Fruit fly (Drosophila melanogaster) whole organism, embryonic: ENCODE results near the gene peng.

Experiments
- Atf-2 ChIP-seq: fragments of 200-800 bp; sonication (Bioruptor generic); optimal IDR thresholded peaks from 2 replicates; lab custom pipeline; 2016; ENCODE audit warnings: missing biosample characterization, missing genetic modification characterization
- Atf3 ChIP-seq: fragments of 200-800 bp; sonication (Bioruptor generic); optimal IDR thresholded peaks from 3 replicates; lab custom pipeline; 2016; ENCODE audit warnings: missing biosample characterization, missing genetic modification characterization
- CG10267 ChIP-seq: fragments of 200-800 bp; sonication (Bioruptor generic); optimal IDR thresholded peaks from 2 replicates; lab custom pipeline; 2018; ENCODE audit warnings: missing biosample characterization, mild to moderate bottlenecking, missing genetic modification characterization, moderate library complexity
- CG11560 ChIP-seq: fragments of 200-800 bp; sonication (Bioruptor generic); IDR thresholded peaks from 3 replicates; pipeline ENCODE4 v1.3.6; 2022; ENCODE audit warnings: missing biosample characterization, missing genetic modification characterization
- CG13287 ChIP-seq: fragments of 200-800 bp; sonication (Bioruptor generic); IDR thresholded peaks from 2 replicates; pipeline ENCODE4 v1.3.6; 2022; ENCODE audit warnings: missing biosample characterization, missing genetic modification characterization; ENCODE audit not compliant: partially characterized antibody
- CG14667 ChIP-seq: fragments of 200-800 bp; sonication (Bioruptor generic); IDR thresholded peaks from 2 replicates; pipeline ENCODE4 v1.3.6; 2022; ENCODE audit warnings: missing biosample characterization, missing genetic modification characterization
- CG14965 ChIP-seq: fragments of 200-800 bp; sonication (Bioruptor generic); optimal IDR thresholded peaks from 2 replicates; lab custom pipeline; 2016; ENCODE audit warnings: missing biosample characterization, missing genetic modification characterization, borderline replicate concordance
- CG16813 ChIP-seq: fragments of 200-800 bp; sonication (Bioruptor generic); IDR thresholded peaks from 3 replicates; pipeline ENCODE4 v1.3.6; 2022; ENCODE audit warnings: missing biosample characterization, missing genetic modification characterization; ENCODE audit not compliant: partially characterized antibody
- CG17802 ChIP-seq: fragments of 200-800 bp; sonication (Bioruptor generic); optimal IDR thresholded peaks from 2 replicates; lab custom pipeline; 2018; ENCODE audit warnings: missing biosample characterization, mild to moderate bottlenecking, missing genetic modification characterization, moderate library complexity
- CG1832 ChIP-seq: fragments of 200-800 bp; sonication (Bioruptor generic); optimal IDR thresholded peaks from 2 replicates; lab custom pipeline; 2017; ENCODE audit warnings: missing biosample characterization, mild to moderate bottlenecking, missing genetic modification characterization, inconsistent platforms
- CG30020 ChIP-seq: fragments of 200-800 bp; optimal IDR thresholded peaks from 2 replicates; lab custom pipeline; 2019; ENCODE audit warnings: missing biosample characterization, mild to moderate bottlenecking, missing genetic modification characterization, moderate library complexity
- CG32767 ChIP-seq: fragments of 200-800 bp; sonication (Bioruptor generic); IDR thresholded peaks from 2 replicates; pipeline ENCODE4 v1.3.6; 2022; ENCODE audit warnings: missing biosample characterization, missing genetic modification characterization
- CG4282 ChIP-seq: fragments of 200-800 bp; sonication (Bioruptor generic); optimal IDR thresholded peaks from 2 replicates; lab custom pipeline; 2016; ENCODE audit warnings: missing biosample characterization, missing genetic modification characterization
- CG4820 ChIP-seq: fragments of 200-800 bp; sonication (Bioruptor generic); optimal IDR thresholded peaks from 3 replicates; lab custom pipeline; 2016; ENCODE audit warnings: missing biosample characterization, missing genetic modification characterization
- CG6272 ChIP-seq: fragments of 200-800 bp; sonication (Bioruptor generic); IDR thresholded peaks from 2 replicates; pipeline ENCODE4 v1.3.6; 2022; ENCODE audit warnings: missing biosample characterization, missing genetic modification characterization
- CG6689 ChIP-seq: fragments of 200-800 bp; sonication (Bioruptor generic); IDR thresholded peaks from 2 replicates; pipeline ENCODE4 v1.3.6; 2022; ENCODE audit warnings: missing biosample characterization, missing genetic modification characterization
- CG6765 ChIP-seq: fragments of 200-800 bp; sonication (Bioruptor generic); optimal IDR thresholded peaks from 3 replicates; lab custom pipeline; 2017; ENCODE audit warnings: missing biosample characterization, mild to moderate bottlenecking, missing genetic modification characterization
- CG8089 ChIP-seq: fragments of 200-800 bp; sonication (Bioruptor generic); optimal IDR thresholded peaks from 3 replicates; lab custom pipeline; 2016; ENCODE audit warnings: missing biosample characterization, missing genetic modification characterization
- D ChIP-seq, 2 experiments: fragments of 200-800 bp in 1 of 2; fragments of >200 bp in 1 of 2; sonication (Bioruptor generic) in 1 of 2; optimal IDR thresholded peaks; 2 replicates in 1 of 2; 3 replicates in 1 of 2; lab custom pipeline; 2017; ENCODE audit warnings: mild to moderate bottlenecking in 1 of 2, missing biosample characterization in 1 of 2, missing genetic modification characterization in 1 of 2, missing genetic modification reagents in 1 of 2
- Dfd ChIP-seq, 2 experiments: fragments of >200 bp; optimal IDR thresholded peaks; 2 replicates each; lab custom pipeline; 2017; ENCODE audit warnings: missing biosample characterization in 2 of 2, missing genetic modification characterization in 2 of 2
- H2.0 ChIP-seq: fragments of 200-800 bp; sonication (Bioruptor generic); IDR thresholded peaks from 2 replicates; pipeline ENCODE4 v1.3.6; 2022; ENCODE audit warnings: missing biosample characterization, missing genetic modification characterization
- Hmx ChIP-seq: fragments of 200-800 bp; sonication (Bioruptor generic); optimal IDR thresholded peaks from 2 replicates; lab custom pipeline; 2016; ENCODE audit warnings: missing biosample characterization, missing genetic modification characterization
- MESR4 ChIP-seq: fragments of 200-800 bp; sonication (Bioruptor generic); optimal IDR thresholded peaks from 2 replicates; lab custom pipeline; 2018; ENCODE audit warnings: missing biosample characterization, mild to moderate bottlenecking, missing genetic modification characterization, moderate library complexity
- MTF-1 ChIP-seq: fragments of 200-800 bp; sonication (Bioruptor generic); optimal IDR thresholded peaks from 2 replicates; lab custom pipeline; 2018; ENCODE audit warnings: missing biosample characterization, mild to moderate bottlenecking, missing genetic modification characterization, borderline replicate concordance
- Optix ChIP-seq: fragments of 200-800 bp; sonication (Bioruptor generic); IDR thresholded peaks from 3 replicates; pipeline ENCODE4 v1.3.6; 2022; ENCODE audit warnings: missing biosample characterization, missing genetic modification characterization
- Rx ChIP-seq: fragments of 200-800 bp; sonication (Bioruptor generic); IDR thresholded peaks from 2 replicates; pipeline ENCODE4 v1.3.6; 2022; ENCODE audit warnings: missing biosample characterization, missing genetic modification characterization
- Stat92E ChIP-seq, 3 experiments: fragments of >200 bp in 2 of 3; fragments of 200-800 bp in 1 of 3; sonication (Bioruptor generic) in 1 of 3; optimal IDR thresholded peaks; 2 replicates each; lab custom pipeline; 2017 to 2019; ENCODE audit warnings: missing biosample characterization in 3 of 3, missing genetic modification characterization in 3 of 3, mild to moderate bottlenecking in 1 of 3, moderate library complexity in 1 of 3
- bbx ChIP-seq: fragments of 200-800 bp; sonication (Bioruptor generic); IDR thresholded peaks from 2 replicates; pipeline ENCODE4 v1.3.6; 2022; ENCODE audit warnings: missing biosample characterization, missing genetic modification characterization; ENCODE audit not compliant: partially characterized antibody
- bowl ChIP-seq: fragments of 200-800 bp; sonication (Bioruptor generic); IDR thresholded peaks from 2 replicates; pipeline ENCODE4 v1.3.6; 2022; ENCODE audit warnings: missing biosample characterization, missing genetic modification characterization
- crol ChIP-seq: fragments of 200-800 bp; sonication (Bioruptor generic); IDR thresholded peaks from 2 replicates; pipeline ENCODE4 v1.3.6; 2022; ENCODE audit warnings: missing biosample characterization, missing genetic modification characterization
- dmrt11E ChIP-seq: fragments of 200-800 bp; sonication (Bioruptor generic); optimal IDR thresholded peaks from 3 replicates; lab custom pipeline; 2018; ENCODE audit warnings: missing biosample characterization, mild to moderate bottlenecking, missing genetic modification characterization, moderate library complexity
- grau ChIP-seq: fragments of 200-800 bp; optimal IDR thresholded peaks from 3 replicates; lab custom pipeline; 2019; ENCODE audit warnings: missing biosample characterization, mild to moderate bottlenecking, missing genetic modification characterization, moderate library complexity
- ham ChIP-seq: fragments of 200-800 bp; sonication (Bioruptor generic); IDR thresholded peaks from 2 replicates; pipeline ENCODE4 v1.3.6; 2022; ENCODE audit warnings: missing biosample characterization, missing genetic modification characterization
- hbn ChIP-seq: fragments of 200-800 bp; sonication (Bioruptor generic); IDR thresholded peaks from 2 replicates; pipeline ENCODE4 v1.3.6; 2022; ENCODE audit warnings: missing biosample characterization, missing genetic modification characterization; ENCODE audit not compliant: partially characterized antibody
- luna ChIP-seq: fragments of 200-800 bp; sonication (Bioruptor generic); optimal IDR thresholded peaks from 2 replicates; lab custom pipeline; 2016; ENCODE audit warnings: missing biosample characterization, missing genetic modification characterization
- nerfin-1 ChIP-seq: fragments of 200-800 bp; sonication (Bioruptor generic); optimal IDR thresholded peaks from 3 replicates; lab custom pipeline; 2019; ENCODE audit warnings: missing biosample characterization, mild to moderate bottlenecking, missing genetic modification characterization, moderate library complexity
- peb ChIP-seq: fragments of 200-800 bp; sonication (Bioruptor generic); IDR thresholded peaks from 2 replicates; pipeline ENCODE4 v1.3.6; 2022; ENCODE audit warnings: missing biosample characterization, missing genetic modification characterization
- pfk ChIP-seq: fragments of 200-800 bp; sonication (Bioruptor generic); optimal IDR thresholded peaks from 2 replicates; lab custom pipeline; 2018; ENCODE audit warnings: missing biosample characterization, mild to moderate bottlenecking, missing genetic modification characterization, moderate library complexity
- pzg ChIP-seq: fragments of 200-800 bp; sonication (Bioruptor generic); optimal IDR thresholded peaks from 3 replicates; lab custom pipeline; 2018; ENCODE audit warnings: missing biosample characterization, mild to moderate bottlenecking, missing genetic modification characterization, moderate library complexity
- sc ChIP-seq, 3 experiments: fragments of >200 bp in 2 of 3; fragments of 200-800 bp in 1 of 3; sonication (Bioruptor generic) in 1 of 3; optimal IDR thresholded peaks; 2 replicates in 2 of 3; 3 replicates in 1 of 3; lab custom pipeline; 2017; ENCODE audit warnings: mild to moderate bottlenecking in 1 of 3, missing biosample characterization in 1 of 3, missing genetic modification characterization in 1 of 3, missing genetic modification reagents in 1 of 3
- sens ChIP-seq: fragments of 200-800 bp; sonication (Bioruptor generic); peaks from one replicate; lab custom pipeline; 2016; ENCODE audit warnings: missing biosample characterization, missing genetic modification characterization
- shn ChIP-seq: fragments of 200-800 bp; sonication (Bioruptor generic); optimal IDR thresholded peaks from 3 replicates; lab custom pipeline; 2016; ENCODE audit warnings: missing biosample characterization, missing genetic modification characterization
- so ChIP-seq: fragments of 200-800 bp; sonication (Bioruptor generic); IDR thresholded peaks from 3 replicates; pipeline ENCODE4 v1.3.6; 2022; ENCODE audit warnings: missing biosample characterization, missing genetic modification characterization
- sr ChIP-seq: fragments of 200-800 bp; sonication (Bioruptor generic); IDR thresholded peaks from 3 replicates; pipeline ENCODE4 v1.3.6; 2022; ENCODE audit warnings: missing biosample characterization, missing genetic modification characterization
- stc ChIP-seq: fragments of 200-800 bp; sonication (Bioruptor generic); IDR thresholded peaks from 2 replicates; pipeline ENCODE4 v1.3.6; 2022; ENCODE audit warnings: missing biosample characterization, missing genetic modification characterization
- tin ChIP-seq: fragments of 200-800 bp; sonication (Bioruptor generic); optimal IDR thresholded peaks from 3 replicates; lab custom pipeline; 2016; ENCODE audit warnings: missing biosample characterization, missing genetic modification characterization
- vfl ChIP-seq: fragments of 200-800 bp; sonication (Bioruptor generic); optimal IDR thresholded peaks from 2 replicates; lab custom pipeline; 2016; ENCODE audit warnings: missing biosample characterization, missing genetic modification characterization

The peng gene

DNA sequence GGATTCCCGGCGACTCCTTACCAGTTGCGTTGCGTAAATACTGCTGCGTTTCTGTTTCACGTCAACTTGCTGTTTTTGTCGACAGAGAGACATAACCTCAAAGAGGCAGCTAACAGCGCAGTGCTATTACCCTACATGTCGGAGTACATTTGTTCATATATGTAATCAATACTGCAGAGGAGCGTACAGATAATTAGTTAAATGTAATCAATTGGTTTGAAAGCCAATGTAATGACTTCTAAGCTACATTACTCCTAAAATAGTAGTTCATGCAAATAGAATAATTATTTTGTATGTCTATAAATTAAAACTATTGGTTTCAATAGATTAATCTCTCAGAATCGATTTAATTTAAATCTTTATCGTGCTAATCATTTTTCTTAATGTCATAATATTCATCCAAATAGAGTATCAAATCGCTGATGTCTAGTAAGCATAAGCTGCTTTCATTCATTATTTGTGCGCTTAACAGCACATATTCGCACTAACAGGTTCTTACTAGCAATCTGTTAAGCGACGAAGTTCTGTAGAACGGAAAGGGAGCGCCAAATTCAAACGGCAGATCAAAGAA lies 30.4 kb downstream of the peng start, which contains the start of the genes SLIRP1 and anox (continued):
- TF ChIP-seq CG1832 (GFP tag; lab: Kevin White, UChicago) (no peak), CG14667 (peak; percentile 60), grau (tag; lab: Kevin White, UChicago) (peak; percentile 93), luna (GFP tag; lab: Kevin White, UChicago) (peak; percentile 56), ham (0 out of 2 replicates have a peak, but pooled peaks have one; percentile 23), CG6765 (GFP tag; lab: Kevin White, UChicago) (peak; percentile 72), CG6272 (GFP tag; lab: Robert Waterston, UW) (peak; percentile 48; the same call in 1 of the 2 replicates), peb (GFP tag; lab: Robert Waterston, UW) (peak; percentile 70), CG6689 (GFP tag; lab: Robert Waterston, UW) (peak; percentile 89), Stat92E (GFP tag; optimal IDR thresholded peaks at IDR 0.05; lab: Kevin White, UChicago) (peak in 1 of 3 experiments; percentile 46), hbn (GFP tag; lab: Robert Waterston, UW) (no peak), nerfin-1 (peak; percentile 82), D (optimal IDR thresholded peaks at IDR 0.05; lab: Kevin White, UChicago) (no peak), D (GFP tag; optimal IDR thresholded peaks at IDR 0.05; lab: Kevin White, UChicago) (peak; percentile 85), MESR4 (GFP tag; lab: Kevin White, UChicago) (no peak), H2.0 (peak; percentile 58; the same call in 1 of the 2 replicates), vfl (peak; percentile 69), Rx (peak; percentile 38; the same call in 1 of the 2 replicates), CG32767 (GFP tag; lab: Robert Waterston, UW) (peak; percentile 81), Atf-2 (GFP tag; lab: Kevin White, UChicago) (peak; percentile 83), CG30020 (tag; lab: Kevin White, UChicago) (peak; percentile 70), shn (GFP tag; lab: Kevin White, UChicago) (peak; percentile 84), tin (GFP tag; lab: Kevin White, UChicago) (peak; percentile 83)

DNA sequence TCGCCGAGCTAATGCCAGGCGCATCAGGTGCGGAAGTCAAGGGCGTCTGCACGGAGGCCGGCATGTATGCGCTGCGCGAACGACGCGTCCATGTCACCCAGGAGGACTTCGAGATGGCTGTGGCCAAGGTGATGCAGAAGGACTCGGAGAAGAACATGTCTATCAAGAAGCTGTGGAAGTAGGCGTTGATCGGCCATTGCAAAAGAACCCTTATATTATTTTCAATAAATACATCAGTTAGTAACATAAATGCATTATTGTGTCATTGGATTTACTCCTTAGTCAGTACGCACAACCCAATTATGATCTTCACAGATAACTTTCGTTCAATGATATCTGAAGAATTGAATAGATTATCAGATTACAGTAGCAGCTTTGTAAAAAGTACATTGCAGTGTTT lies 32.2 kb downstream of the peng start, which contains the start of gene CG1801:
TSS of gene CG1801 (minus strand) at position 101 of the 400 bp plus-strand sequence.
- no peak for TF ChIP-seq CG17802 (tag; lab: Kevin White, UChicago)
- peak; percentile 9 for TF ChIP-seq sens
- 0 out of 2 replicates have a peak, but pooled peaks have one; percentile 23 for TF ChIP-seq bbx
- no peak for TF ChIP-seq CG11560 (tag; lab: Robert Waterston, UW)
- no peak for TF ChIP-seq Atf3 (GFP tag; lab: Kevin White, UChicago)
- TF ChIP-seq sc (optimal IDR thresholded peaks at IDR 0.05; lab: Kevin White, UChicago), result no peak
- no peak for TF ChIP-seq sc (GFP tag; optimal IDR thresholded peaks at IDR 0.05; lab: Kevin White, UChicago)
- no peak for TF ChIP-seq dmrt11E (tag; lab: Kevin White, UChicago)
- no peak for TF ChIP-seq sr (GFP tag; lab: Robert Waterston, UW)
- TF ChIP-seq CG6272 (GFP tag; lab: Robert Waterston, UW), result no peak
- no peak for TF ChIP-seq CG8089 (GFP tag; lab: Kevin White, UChicago)
- TF ChIP-seq Dfd (GFP tag; optimal IDR thresholded peaks at IDR 0.05; lab: Kevin White, UChicago), result no peak

DNA sequence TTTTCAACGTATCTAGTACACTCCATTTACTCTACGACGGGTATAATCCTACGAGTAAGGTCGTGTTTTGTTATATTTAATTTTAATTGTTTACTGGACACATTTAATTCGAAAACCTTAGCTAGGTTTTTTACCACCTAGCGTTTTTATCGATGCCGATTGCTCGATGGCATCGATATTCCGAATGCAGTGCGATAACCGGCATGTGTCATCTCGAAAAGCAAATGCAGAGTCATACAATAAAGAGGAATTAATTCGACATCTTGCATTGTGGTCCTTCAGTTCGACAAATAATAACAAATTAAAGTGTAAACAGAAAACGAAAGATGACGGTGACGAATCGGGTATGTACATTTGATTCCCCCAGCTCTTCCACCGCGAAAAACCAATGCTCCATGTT lies 33.8 kb downstream of the peng start, which contains the start of gene Rpt6:
TSS of gene Rpt6 (plus strand) at position 201 of the 400 bp plus-strand sequence.
- TF ChIP-seq CG4820 (GFP tag; lab: Kevin White, UChicago) (peak; percentile 76), CG6765 (GFP tag; lab: Kevin White, UChicago) (no peak), stc (GFP tag; lab: Robert Waterston, UW) (no peak), CG10267 (tag; lab: Kevin White, UChicago) (peak; percentile 27), CG16813 (GFP tag; lab: Robert Waterston, UW) (peak; percentile 69), Hmx (GFP tag; lab: Kevin White, UChicago) (no peak), Optix (no peak), crol (GFP tag; lab: Robert Waterston, UW) (no peak), pfk (GFP tag; lab: Kevin White, UChicago) (no peak), so (GFP tag; lab: Robert Waterston, UW) (no peak), CG13287 (GFP tag; lab: Robert Waterston, UW) (peak; percentile 80), bowl (GFP tag; lab: Robert Waterston, UW) (no peak), pzg (GFP tag; lab: Kevin White, UChicago) (peak; percentile 80), MTF-1 (GFP tag; lab: Kevin White, UChicago) (no peak), CG4282 (GFP tag; lab: Kevin White, UChicago) (no peak), Atf3 (GFP tag; lab: Kevin White, UChicago) (no peak), CG14965 (GFP tag; lab: Kevin White, UChicago) (no peak)
